Worm (Caenorhabditis elegans) whole organism, mixed stage, embryonic: ENCODE measurements around the gene T26H5.8.

Experiments
- blmp-1 ChIP-seq: fragments of 150-350 bp; optimal IDR thresholded peaks from 2 replicates; lab custom pipeline; 2014; ENCODE audit warnings: missing biosample characterization, missing genetic modification characterization
- ceh-39 ChIP-seq: fragments of 150-350 bp; optimal IDR thresholded peaks from 2 replicates; lab custom pipeline; 2014; ENCODE audit warnings: missing biosample characterization, missing genetic modification characterization
- drap-1 ChIP-seq: fragments of 200-800 bp; sonication (Bioruptor generic); optimal IDR thresholded peaks from 3 replicates; lab custom pipeline; 2018; ENCODE audit warnings: mild to moderate bottlenecking, missing genetic modification characterization, missing compliant biosample characterization
- elt-3 ChIP-seq: fragments of 150-350 bp; optimal IDR thresholded peaks from 2 replicates; lab custom pipeline; 2014; ENCODE audit warnings: missing biosample characterization, missing genetic modification characterization
- lsy-2 ChIP-seq: fragments of 150-350 bp; optimal IDR thresholded peaks from 2 replicates; lab custom pipeline; 2014; ENCODE audit warnings: missing biosample characterization, missing genetic modification characterization
- mep-1 ChIP-seq: fragments of 150-350 bp; optimal IDR thresholded peaks from 2 replicates; lab custom pipeline; 2017; ENCODE audit warnings: missing biosample characterization, missing genetic modification reagents, missing genetic modification characterization, inconsistent platforms
- nhr-76 ChIP-seq: sonication (generic microtip); optimal IDR thresholded peaks from 2 replicates; lab custom pipeline; 2017; ENCODE audit warnings: missing biosample characterization, missing genetic modification characterization
- sptf-1 ChIP-seq: sonication (generic microtip); optimal IDR thresholded peaks from 2 replicates; lab custom pipeline; 2017; ENCODE audit warnings: mild to moderate bottlenecking, missing genetic modification characterization, moderate library complexity, missing compliant biosample characterization
- unc-62 ChIP-seq: fragments of 150-350 bp; optimal IDR thresholded peaks from 2 replicates; lab custom pipeline; 2014; ENCODE audit warnings: missing biosample characterization, missing genetic modification reagents, missing genetic modification characterization

ce11 chrV:15436133-15436532 is 3.6 kb upstream of the T26H5.8 start:
- no peak for TF ChIP-seq nhr-76 (tag; lab: Kevin White, UChicago)
- no peak for TF ChIP-seq unc-62 (GFP tag; lab: Kevin White, UChicago)
- no peak for TF ChIP-seq elt-3 (tag; lab: Kevin White, UChicago)
- TF ChIP-seq lsy-2 (tag; lab: Kevin White, UChicago) = no peak
- TF ChIP-seq mep-1 (tag; lab: Kevin White, UChicago) = no peak
- TF ChIP-seq sptf-1 (tag; lab: Kevin White, UChicago) = no peak
- TF ChIP-seq ceh-39 (tag; lab: Kevin White, UChicago) = no peak
- no peak for TF ChIP-seq blmp-1 (tag; lab: Kevin White, UChicago)
- TF ChIP-seq drap-1 = no peak
